Worm (Caenorhabditis elegans): ENCODE measurements around the gene W02B8.1.

W02B8.1 gene

ce11 chrII:13877994-13878393, 23.9 kb downstream of the W02B8.1 start:
- TF ChIP-seq efl-1 (optimal IDR thresholded peaks at IDR 0.05) (no peak), efl-1 (GFP tag; optimal IDR thresholded peaks at IDR 0.05 in 1 of 2) (peak in 1 of 2 experiments; percentile 33), lin-35 (GFP tag; optimal IDR thresholded peaks at IDR 0.05) (no peak)

ce11 chrII:13875734-13876133, 26.2 kb downstream of the W02B8.1 start, which contains the start of gene ing-3:
Gene ing-3 (plus strand): TSS chrII:13876034.
- no peak for TF ChIP-seq mef-2 (tag; optimal IDR thresholded peaks at IDR 0.05)
- no peak for TF ChIP-seq ces-1 (GFP tag; optimal IDR thresholded peaks at IDR 0.05)
- no peak for TF ChIP-seq nhr-71 (tag; optimal IDR thresholded peaks at IDR 0.05)
- TF ChIP-seq zip-4 (GFP tag; optimal IDR thresholded peaks at IDR 0.05): no peak
- no peak for TF ChIP-seq ceh-82 (tag; optimal IDR thresholded peaks at IDR 0.05)
- no peak for TF ChIP-seq nhr-47 (tag; optimal IDR thresholded peaks at IDR 0.05)
- no peak for TF ChIP-seq fos-1 (tag; optimal IDR thresholded peaks at IDR 0.05)
- TF ChIP-seq lir-3 (tag; optimal IDR thresholded peaks at IDR 0.05; ENCODE audit: poor library complexity): no peak
- no peak for TF ChIP-seq isw-1 (GFP tag; IDR thresholded peaks at IDR 0.05)

ce11 chrII:13872191-13872889, 29.6 kb downstream of the W02B8.1 start, which contains the start of the genes cup-14 and ndub-8:
Gene cup-14 (minus strand): TSS chrII:13872241.
Gene ndub-8 (plus strand): TSS chrII:13872869.
- TF ChIP-seq tbx-2 (tag; optimal IDR thresholded peaks at IDR 0.05) (peak; percentile 92), mab-9 (GFP tag; IDR thresholded peaks at IDR 0.05) (peak; percentile 78), vab-15 (tag; optimal IDR thresholded peaks at IDR 0.05) (peak; percentile 50), tlp-1 (tag; optimal IDR thresholded peaks at IDR 0.05) (no peak), snu-23 (GFP tag; optimal IDR thresholded peaks at IDR 0.05) (peak; percentile 95), ztf-11 (tag; optimal IDR thresholded peaks at IDR 0.05) (peak in 1 of 2 experiments; percentile 68), fkh-10 (GFP tag; optimal IDR thresholded peaks at IDR 0.05) (peak; percentile 83), blmp-1 (tag; optimal IDR thresholded peaks at IDR 0.05) (peak; percentile 37), dpl-1 (GFP tag; optimal IDR thresholded peaks at IDR 0.05) (peak; percentile 80 to 84 (median 82)), ceh-88 (GFP tag; IDR thresholded peaks at IDR 0.05) (peak; percentile 62; the same call in 1 of the 2 replicates), hlh-17 (GFP tag; optimal IDR thresholded peaks at IDR 0.05; ENCODE audit: borderline replicate concordance) (no peak), egl-27 (tag; optimal IDR thresholded peaks at IDR 0.05) (no peak), C16A3.4 (tag; optimal IDR thresholded peaks at IDR 0.05) (peak; percentile 92), elt-2 (tag; optimal IDR thresholded peaks at IDR 0.05) (peak; percentile 65), Y116A8C.19 (tag; optimal IDR thresholded peaks at IDR 0.05; ENCODE audit: borderline replicate concordance) (no peak), nhr-85 (tag) (peak; percentile 96), nhr-237 (tag; optimal IDR thresholded peaks at IDR 0.05) (peak; percentile 16), hlh-4 (tag; optimal IDR thresholded peaks at IDR 0.05) (no peak), grh-1 (GFP tag; IDR thresholded peaks at IDR 0.05) (peak; percentile 80), lin-39 (tag; optimal IDR thresholded peaks at IDR 0.05) (peak; percentile 92), ztf-4 (tag; optimal IDR thresholded peaks at IDR 0.05) (peak; percentile 88), elt-3 (tag; optimal IDR thresholded peaks at IDR 0.05) (peak in 3 of 6 experiments; percentile 8 to 85 (median 62)), rnt-1 (tag; optimal IDR thresholded peaks at IDR 0.05) (no peak), mdl-1 (tag; optimal IDR thresholded peaks at IDR 0.05) (peak in 1 of 2 experiments; percentile 87), efl-1 (optimal IDR thresholded peaks at IDR 0.05) (peak; percentile 90 to 94), efl-1 (GFP tag; optimal IDR thresholded peaks at IDR 0.05 in 1 of 2) (peak; percentile 83 to 98), F16B12.6 (tag; optimal IDR thresholded peaks at IDR 0.05) (peak; percentile 64), lin-35 (GFP tag; optimal IDR thresholded peaks at IDR 0.05) (peak; percentile 80 to 87), ceh-82 (tag; optimal IDR thresholded peaks at IDR 0.05) (peak; percentile 87 to 95 (median 91)), nhr-71 (tag; optimal IDR thresholded peaks at IDR 0.05) (peak; percentile 95), nhr-47 (tag; optimal IDR thresholded peaks at IDR 0.05) (peak; percentile 95), nhr-19 (GFP tag; conservative IDR thresholded peaks at IDR 0.05) (peak; percentile 90), aha-1 (tag; optimal IDR thresholded peaks at IDR 0.05) (no peak), ets-5 (GFP tag; IDR thresholded peaks at IDR 0.05) (no peak), dsc-1 (tag; optimal IDR thresholded peaks at IDR 0.05) (peak; percentile 92), nhr-20 (tag; optimal IDR thresholded peaks at IDR 0.05) (peak; percentile 90), mep-1 (tag; optimal IDR thresholded peaks at IDR 0.05) (peak; percentile 90), snpc-4 (tag; optimal IDR thresholded peaks at IDR 0.05) (peak; percentile 87), lin-13 (GFP tag; optimal IDR thresholded peaks at IDR 0.05) (peak; percentile 71), aly-2 (tag; optimal IDR thresholded peaks at IDR 0.05) (peak; percentile 89)

All from whole organism, L1 larva.